Fruit fly (Drosophila melanogaster): ENCODE measurements around the gene Mcr.

DNA sequence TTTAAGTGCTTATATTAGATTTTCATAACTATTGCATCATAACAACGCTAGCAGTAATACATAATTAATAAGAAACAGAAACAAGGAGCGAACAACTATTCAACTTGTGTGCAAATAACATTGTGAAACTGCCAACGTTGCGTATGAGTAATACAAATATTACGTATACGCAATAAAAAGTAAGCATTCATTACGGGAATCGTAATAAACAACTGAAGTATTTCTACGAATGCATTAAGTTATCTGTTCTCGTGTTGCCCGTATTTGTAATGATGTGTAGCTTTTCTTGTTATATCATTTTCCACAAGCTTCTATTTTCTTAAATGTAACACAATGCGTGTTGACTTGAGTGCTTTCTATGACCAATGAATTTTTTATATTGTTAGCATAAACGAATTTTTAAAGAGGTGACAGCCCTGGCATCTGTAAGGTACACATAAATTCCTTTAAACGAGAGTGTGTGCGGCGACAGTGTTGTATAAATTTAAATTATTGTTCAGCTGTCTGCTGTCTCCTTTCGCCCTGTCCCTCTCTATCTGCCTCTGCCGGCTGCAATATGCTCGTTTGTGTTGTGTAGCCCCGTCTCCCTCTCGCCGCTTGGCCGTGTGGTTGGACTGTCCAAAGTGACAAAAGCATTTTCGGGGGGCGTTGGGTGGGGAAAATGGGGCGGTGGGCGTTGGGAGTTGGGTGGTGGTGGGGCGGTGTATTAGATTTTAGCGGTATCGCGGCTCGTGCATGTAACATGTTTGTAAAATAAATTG lies 17.0 kb upstream of the Mcr start:
- TF ChIP-seq Hr96 (GFP tag; optimal IDR thresholded peaks at IDR 0.05) (no peak), Crg-1 (GFP tag; optimal IDR thresholded peaks at IDR 0.05) (no peak), toe (GFP tag; optimal IDR thresholded peaks at IDR 0.05) (no peak), pad (GFP tag; optimal IDR thresholded peaks at IDR 0.05) (no peak), tj (GFP tag; optimal IDR thresholded peaks at IDR 0.05) (no peak), bab1 (GFP tag; optimal IDR thresholded peaks at IDR 0.05) (no peak), CG11617 (GFP tag; optimal IDR thresholded peaks at IDR 0.05) (no peak), Clk (GFP tag; optimal IDR thresholded peaks at IDR 0.05) (no peak), CG33017 (tag; optimal IDR thresholded peaks at IDR 0.05) (no peak)
